Fruit fly (Drosophila melanogaster): ENCODE data around the gene SF1.

Gene SF1

dm6 chr3R:17526059-17526592, 14.1 kb upstream of the SF1 start:
- TF ChIP-seq CG6163 (GFP tag; IDR thresholded peaks at IDR 0.05) (0 out of 3 replicates have a peak, but pooled peaks have one; percentile 15), svp (GFP tag) (peak; percentile 41), Hr38 (GFP tag; optimal IDR thresholded peaks at IDR 0.05) (no peak), Sox102F (GFP tag; optimal IDR thresholded peaks at IDR 0.05) (no peak), CG3032 (tag; optimal IDR thresholded peaks at IDR 0.05) (no peak), Eip78C (GFP tag) (peak; percentile 43), CG10669 (GFP tag; optimal IDR thresholded peaks at IDR 0.05) (no peak)

DNA sequence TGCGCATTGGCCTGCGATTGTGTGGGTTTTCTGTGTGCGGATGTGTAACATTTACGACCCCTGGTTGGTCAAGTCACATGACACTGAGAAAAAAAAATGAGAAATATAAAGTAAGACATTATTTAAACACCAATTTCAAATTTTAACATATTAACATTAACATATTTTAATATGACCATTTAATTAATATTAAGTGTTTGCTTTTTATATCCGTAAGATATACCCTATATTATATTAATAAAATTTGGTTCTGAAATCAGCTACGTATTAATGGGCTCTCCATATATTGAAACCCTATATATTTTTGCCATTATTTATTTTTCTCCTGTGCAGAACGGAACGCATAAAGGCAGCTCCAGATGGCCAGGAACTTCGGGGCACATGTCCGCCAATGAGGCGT, 9.8 kb upstream of the SF1 start:
- TF ChIP-seq CG31627 (GFP tag; optimal IDR thresholded peaks at IDR 0.05) (no peak), svp (GFP tag) (peak; percentile 12), Blimp-1 (GFP tag; optimal IDR thresholded peaks at IDR 0.05) (no peak), Sox102F (GFP tag; optimal IDR thresholded peaks at IDR 0.05) (no peak), CG8319 (GFP tag; optimal IDR thresholded peaks at IDR 0.05) (no peak), Sox14 (GFP tag; optimal IDR thresholded peaks at IDR 0.05) (no peak), acj6 (GFP tag; optimal IDR thresholded peaks at IDR 0.05) (no peak), Eip78C (GFP tag) (no peak)

DNA sequence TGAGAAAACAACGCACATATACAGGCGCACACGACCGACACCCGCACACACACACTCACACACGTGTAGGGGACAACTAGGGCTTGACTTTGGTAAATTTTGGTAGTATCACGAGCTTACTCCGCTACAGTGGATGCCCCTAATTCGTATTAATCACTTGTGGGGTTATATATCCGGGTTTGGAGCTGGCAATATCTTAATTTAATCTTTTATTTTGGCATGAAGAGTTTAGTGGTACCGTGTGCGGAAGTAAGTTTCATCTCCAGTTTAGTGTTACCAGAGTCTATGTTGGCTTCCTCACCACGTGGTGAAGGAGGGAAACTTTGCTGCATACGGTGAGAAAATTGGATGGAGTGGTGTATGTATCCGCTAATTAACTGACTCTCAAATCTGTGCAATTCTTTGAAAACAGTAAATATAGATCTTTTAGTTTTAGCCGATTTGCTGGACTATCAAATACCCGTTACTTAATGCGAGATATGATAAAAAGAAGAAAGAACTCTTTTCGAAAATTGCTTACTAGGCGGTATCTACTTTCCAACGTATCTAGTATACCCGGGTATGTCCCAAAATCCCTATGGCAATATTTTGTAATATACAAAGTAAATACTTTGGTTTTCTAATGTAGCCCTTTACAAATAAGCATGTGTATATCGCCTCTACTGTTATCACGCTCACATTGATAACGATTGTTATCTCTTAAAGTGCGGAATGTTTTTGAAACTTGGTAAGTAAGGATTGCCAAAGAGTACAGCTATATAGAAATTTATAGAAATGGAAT, 5.7 kb upstream of the SF1 start, which contains the start of the genes CG5823 and P5cr-2:
Gene CG5823, minus strand, starts transcription at position 263 of the 781 bp plus-strand sequence.
Gene P5cr-2, plus strand, starts transcription at position 491 of the 781 bp plus-strand sequence.
- peak; percentile 66 for TF ChIP-seq Eip78C (GFP tag)
- no peak for TF ChIP-seq Sox15 (GFP tag; optimal IDR thresholded peaks at IDR 0.05)
- no peak for TF ChIP-seq CG8119 (GFP tag; IDR thresholded peaks at IDR 0.05)
- TF ChIP-seq Gug (GFP tag; IDR thresholded peaks at IDR 0.05) = peak; percentile 39; the same call in 1 of the 2 replicates
- TF ChIP-seq vri (GFP tag; optimal IDR thresholded peaks at IDR 0.05) = peak; percentile 55
- TF ChIP-seq OdsH (GFP tag; optimal IDR thresholded peaks at IDR 0.05) = peak; percentile 21
- TF ChIP-seq CG6792 (GFP tag; optimal IDR thresholded peaks at IDR 0.05) = no peak
- TF ChIP-seq CG11902 (GFP tag; optimal IDR thresholded peaks at IDR 0.05) = no peak
- no peak for TF ChIP-seq CG31627 (GFP tag; optimal IDR thresholded peaks at IDR 0.05)
- peak; percentile 13 for TF ChIP-seq pdm3 (GFP tag; optimal IDR thresholded peaks at IDR 0.05)
- TF ChIP-seq spab (GFP tag; optimal IDR thresholded peaks at IDR 0.05) = no peak
- TF ChIP-seq Smox (GFP tag; optimal IDR thresholded peaks at IDR 0.05) = peak; percentile 34
- no peak for TF ChIP-seq ss (GFP tag; optimal IDR thresholded peaks at IDR 0.05)
- peak; percentile 72; the same call in 2 of the 3 replicates for TF ChIP-seq CG6163 (GFP tag; IDR thresholded peaks at IDR 0.05)
- TF ChIP-seq CG3032 (tag; optimal IDR thresholded peaks at IDR 0.05) = peak; percentile 7
- TF ChIP-seq eg (GFP tag; IDR thresholded peaks at IDR 0.05) = peak; percentile 49; the same call in 1 of the 3 replicates
- peak; percentile 37 for TF ChIP-seq Sox102F (GFP tag; optimal IDR thresholded peaks at IDR 0.05)
- no peak for TF ChIP-seq Ets96B (tag; optimal IDR thresholded peaks at IDR 0.05)
- no peak for TF ChIP-seq Ets21C (GFP tag; optimal IDR thresholded peaks at IDR 0.05)
- peak; percentile 14 for TF ChIP-seq Met (GFP tag; optimal IDR thresholded peaks at IDR 0.05)
- no peak for TF ChIP-seq CG10631 (GFP tag; optimal IDR thresholded peaks at IDR 0.05)
- peak; percentile 45 for TF ChIP-seq Sox14 (GFP tag; optimal IDR thresholded peaks at IDR 0.05)
- no peak for TF ChIP-seq Eip75B (GFP tag; optimal IDR thresholded peaks at IDR 0.05)
- TF ChIP-seq fkh (GFP tag; optimal IDR thresholded peaks at IDR 0.05) = peak; percentile 55
- TF ChIP-seq cyc (GFP tag; optimal IDR thresholded peaks at IDR 0.05) = peak; percentile 20

DNA sequence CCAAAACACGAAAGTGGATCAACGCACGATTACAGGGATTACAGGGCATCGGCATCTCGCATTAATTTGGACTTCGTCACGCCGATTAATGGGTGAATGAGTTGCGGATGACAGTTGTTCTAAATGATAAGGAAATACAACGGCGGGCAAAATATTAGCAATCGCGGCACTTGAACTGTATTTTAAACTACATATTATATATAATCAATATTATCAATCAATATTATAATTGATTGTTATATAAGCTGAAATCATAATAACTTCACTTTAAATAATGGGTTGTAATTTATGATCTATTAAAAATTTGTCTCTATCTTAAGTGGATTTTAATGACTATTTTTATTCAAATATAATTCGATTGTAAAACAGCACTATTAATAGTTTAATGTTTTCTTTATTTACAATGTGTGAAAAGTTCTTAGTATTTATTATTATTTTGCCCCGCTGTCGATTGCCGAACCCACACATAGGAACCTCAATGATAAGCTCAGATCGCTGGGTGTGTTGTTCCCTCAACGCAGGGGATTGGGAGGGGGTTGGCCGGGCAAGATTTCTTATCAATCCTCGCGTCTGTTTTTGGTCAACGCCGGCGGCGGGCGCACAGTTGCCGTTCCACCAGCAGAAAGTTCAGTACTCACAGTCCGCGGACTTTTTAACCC, 5.0 kb upstream of the SF1 start:
- TF ChIP-seq Sox14 (GFP tag; optimal IDR thresholded peaks at IDR 0.05) (no peak), CG11762 (GFP tag; optimal IDR thresholded peaks at IDR 0.05; ENCODE audit: insufficient read depth) (no peak), ss (GFP tag; optimal IDR thresholded peaks at IDR 0.05) (peak in 1 of 2 experiments; percentile 47), net (GFP tag; optimal IDR thresholded peaks at IDR 0.05) (peak; percentile 68), Lpt (GFP tag; optimal IDR thresholded peaks at IDR 0.05) (no peak), dsx (GFP tag; optimal IDR thresholded peaks at IDR 0.05; ENCODE audit: poor library complexity, severe bottlenecking) (peak; percentile 79), CG10631 (GFP tag; optimal IDR thresholded peaks at IDR 0.05) (peak; percentile 38), CG10669 (GFP tag; optimal IDR thresholded peaks at IDR 0.05) (peak; percentile 43), CG9139 (GFP tag; optimal IDR thresholded peaks at IDR 0.05) (no peak), eg (GFP tag; IDR thresholded peaks at IDR 0.05) (peak; percentile 54; the same call in 2 of the 3 replicates), OdsH (GFP tag; optimal IDR thresholded peaks at IDR 0.05) (peak; percentile 55), CG7368 (GFP tag; optimal IDR thresholded peaks at IDR 0.05) (peak; percentile 21), Eip78C (GFP tag) (peak; percentile 75), CG1621 (tag; optimal IDR thresholded peaks at IDR 0.05) (no peak), CG3919 (GFP tag; optimal IDR thresholded peaks at IDR 0.05) (peak; percentile 47), Gug (GFP tag; IDR thresholded peaks at IDR 0.05) (peak; percentile 34), Blimp-1 (GFP tag; optimal IDR thresholded peaks at IDR 0.05) (no peak), Met (GFP tag; optimal IDR thresholded peaks at IDR 0.05) (peak; percentile 18), Hr38 (GFP tag; optimal IDR thresholded peaks at IDR 0.05) (no peak), fd59A (GFP tag; optimal IDR thresholded peaks at IDR 0.05) (no peak), pdm3 (GFP tag; optimal IDR thresholded peaks at IDR 0.05) (peak; percentile 16), spab (GFP tag; optimal IDR thresholded peaks at IDR 0.05) (peak; percentile 35), CG8319 (GFP tag; optimal IDR thresholded peaks at IDR 0.05) (peak; percentile 11), svp (GFP tag) (peak; percentile 92)
